Worm (Caenorhabditis elegans) whole organism, L4 larva: ENCODE results near the gene Y73B3B.1.
"Not testable (repeated sequence)": the region's sequence is repeated elsewhere in the genome, so short reads cannot be mapped to it uniquely, and the experiment has no call there.

Experiments used
- D1046.2 ChIP-seq: fragments of 200-800 bp; sonication (Bioruptor generic); IDR thresholded peaks from 2 replicates; pipeline ENCODE4 v1.3.6; 2022; ENCODE audit warnings: missing genetic modification characterization, missing compliant biosample characterization
- F37D6.2 ChIP-seq: sonication (generic microtip); optimal IDR thresholded peaks from 2 replicates; lab custom pipeline; 2016; ENCODE audit warnings: mild to moderate bottlenecking, missing genetic modification characterization, missing compliant biosample characterization
- Y105C5A.15 ChIP-seq: fragments of 200-800 bp; sonication (Bioruptor generic); IDR thresholded peaks from 2 replicates; pipeline ENCODE4 v1.3.6; 2022; ENCODE audit warnings: missing genetic modification characterization, missing compliant biosample characterization
- Y75B8A.6 ChIP-seq: fragments of 200-800 bp; sonication (Bioruptor generic); IDR thresholded peaks from 2 replicates; pipeline ENCODE4 v1.3.6; 2022; ENCODE audit warnings: missing genetic modification reagents, missing genetic modification characterization, missing compliant biosample characterization
- ama-1 ChIP-seq: fragments of 150-350 bp; optimal IDR thresholded peaks from 2 replicates; lab custom pipeline; 2014; ENCODE audit warnings: inconsistent platforms, mixed read lengths
- ceh-44 ChIP-seq: fragments of 200-800 bp; sonication (Bioruptor generic); IDR thresholded peaks from 2 replicates; pipeline ENCODE4 v1.3.6; 2022; ENCODE audit warnings: missing genetic modification reagents, missing genetic modification characterization, missing compliant biosample characterization
- ces-1 ChIP-seq: fragments of 150-350 bp; sonication (generic microtip); optimal IDR thresholded peaks from 4 replicates; lab custom pipeline; 2014; ENCODE audit warnings: missing biosample characterization, missing genetic modification reagents, missing genetic modification characterization
- cey-2 ChIP-seq: sonication (generic microtip); optimal IDR thresholded peaks from 3 replicates; lab custom pipeline; 2017; ENCODE audit warnings: missing genetic modification characterization, mild to moderate bottlenecking, missing compliant biosample characterization, antibody characterized with exemption, borderline replicate concordance; ENCODE audit not compliant: insufficient read depth
- dmd-6 ChIP-seq: fragments of 200-800 bp; sonication (Bioruptor generic); IDR thresholded peaks from 2 replicates; pipeline ENCODE4 v1.3.6; 2022; ENCODE audit warnings: missing genetic modification reagents, missing genetic modification characterization, missing compliant biosample characterization
- egl-43 ChIP-seq: fragments of 200-800 bp; sonication (Bioruptor generic); IDR thresholded peaks from 2 replicates; pipeline ENCODE4 v1.3.6; 2022; ENCODE audit warnings: missing genetic modification reagents, missing genetic modification characterization, missing compliant biosample characterization
- fkh-10 ChIP-seq: fragments of 150-350 bp; optimal IDR thresholded peaks from 2 replicates; lab custom pipeline; 2014; ENCODE audit warnings: missing biosample characterization, missing genetic modification reagents, missing genetic modification characterization
- gei-8 ChIP-seq: fragments of 200-800 bp; sonication (Bioruptor generic); optimal IDR thresholded peaks from 2 replicates; lab custom pipeline; 2018; ENCODE audit warnings: mild to moderate bottlenecking, missing genetic modification characterization, missing compliant biosample characterization
- lim-7 ChIP-seq: fragments of 200-800 bp; sonication (Bioruptor generic); IDR thresholded peaks from 2 replicates; pipeline ENCODE4 v1.3.6; 2022; ENCODE audit warnings: missing genetic modification characterization, missing compliant biosample characterization
- lin-1 ChIP-seq: fragments of 200-800 bp; sonication (Bioruptor generic); IDR thresholded peaks from 2 replicates; pipeline ENCODE4 v1.3.6; 2022; ENCODE audit warnings: missing genetic modification reagents, missing genetic modification characterization, missing compliant biosample characterization
- lin-38 ChIP-seq: fragments of 200-800 bp; sonication (Bioruptor generic); IDR thresholded peaks from 2 replicates; pipeline ENCODE4 v1.3.6; 2022; ENCODE audit warnings: missing genetic modification reagents, missing genetic modification characterization, missing compliant biosample characterization
- lsy-2 ChIP-seq, 2 experiments: fragments of 150-350 bp in 1 of 2; sonication (generic microtip) in 1 of 2; optimal IDR thresholded peaks; 2 replicates each; lab custom pipeline; 2014 to 2017; ENCODE audit warnings: missing biosample characterization in 2 of 2, missing genetic modification characterization in 2 of 2
- madf-9 ChIP-seq: fragments of 200-800 bp; sonication (Bioruptor generic); conservative IDR thresholded peaks from 2 replicates; pipeline ENCODE4 v1.3.6; 2022; ENCODE audit warnings: missing genetic modification reagents, missing genetic modification characterization, missing compliant biosample characterization
- mdl-1 ChIP-seq, 2 experiments: fragments of 150-350 bp in 1 of 2; sonication (generic microtip) in 1 of 2; optimal IDR thresholded peaks; 2 replicates each; lab custom pipeline; 2014 to 2017; ENCODE audit warnings: missing biosample characterization in 2 of 2, missing genetic modification characterization in 2 of 2
- mep-1 ChIP-seq: fragments of 150-350 bp; sonication (generic microtip); optimal IDR thresholded peaks from 3 replicates; lab custom pipeline; 2014; ENCODE audit warnings: missing biosample characterization, missing genetic modification characterization
- nhr-11 ChIP-seq: fragments of 150-350 bp; optimal IDR thresholded peaks from 2 replicates; lab custom pipeline; 2014; ENCODE audit warnings: missing biosample characterization, missing genetic modification characterization
- nhr-111 ChIP-seq: fragments of 200-800 bp; sonication (Bioruptor generic); optimal IDR thresholded peaks from 2 replicates; lab custom pipeline; 2018; ENCODE audit warnings: mild to moderate bottlenecking, missing genetic modification characterization, missing compliant biosample characterization
- nhr-237 ChIP-seq: sonication (generic microtip); optimal IDR thresholded peaks from 2 replicates; lab custom pipeline; 2017; ENCODE audit warnings: missing biosample characterization, missing genetic modification characterization
- nhr-28 ChIP-seq: fragments of 150-350 bp; optimal IDR thresholded peaks from 2 replicates; lab custom pipeline; 2014; ENCODE audit warnings: missing biosample characterization, missing genetic modification characterization
- nhr-76 ChIP-seq: fragments of 150-350 bp; optimal IDR thresholded peaks from 2 replicates; lab custom pipeline; 2014; ENCODE audit warnings: missing biosample characterization, missing genetic modification characterization
- rbr-2 ChIP-seq: sonication (generic microtip); optimal IDR thresholded peaks from 2 replicates; lab custom pipeline; 2016; ENCODE audit warnings: missing genotype, missing genetic modification characterization, missing compliant biosample characterization
- set-16 ChIP-seq: fragments of 200-800 bp; sonication (Bioruptor generic); IDR thresholded peaks from 2 replicates; pipeline ENCODE4 v1.3.6; 2022; ENCODE audit warnings: missing genetic modification reagents, missing genetic modification characterization, missing compliant biosample characterization
- unc-62 ChIP-seq, 3 experiments: fragments of 150-350 bp in 1 of 3; sonication (generic microtip); optimal IDR thresholded peaks in 2 of 3; peaks in 1 of 3; 1 replicate in 1 of 3; 2 replicates in 2 of 3; lab custom pipeline; 2014 to 2017; ENCODE audit warnings: missing biosample characterization in 3 of 3, missing genetic modification characterization in 3 of 3, missing genetic modification reagents in 3 of 3, missing genotype in 1 of 3
- zfp-2 ChIP-seq: sonication (generic microtip); optimal IDR thresholded peaks from 2 replicates; lab custom pipeline; 2016; ENCODE audit warnings: mild to moderate bottlenecking, missing genetic modification characterization, missing compliant biosample characterization
- ztf-11 ChIP-seq: fragments of 150-350 bp; optimal IDR thresholded peaks from 2 replicates; lab custom pipeline; 2014; ENCODE audit warnings: missing biosample characterization, missing genetic modification characterization

Gene Y73B3B.1

DNA sequence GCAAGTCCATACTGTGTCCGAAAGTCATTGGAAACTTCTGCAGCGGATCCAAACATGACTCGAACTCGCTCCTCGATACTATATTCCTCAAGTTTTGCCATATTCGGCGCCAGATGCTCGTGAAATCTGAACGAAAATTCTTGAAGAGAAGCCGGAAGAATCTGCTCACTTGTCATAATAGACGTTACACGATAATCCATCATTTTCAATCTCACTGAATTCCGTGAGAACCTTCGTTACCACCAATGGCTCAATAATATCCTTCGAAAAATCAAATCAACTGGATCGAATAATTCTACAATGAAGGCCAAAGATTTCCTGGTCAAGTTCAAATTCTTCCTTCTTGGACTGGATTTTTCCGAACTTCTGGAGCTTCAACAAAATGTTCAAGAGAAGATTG lies at the start of gene Y73B3B.1:
Gene Y73B3B.1, minus strand, starts transcription at position 101 of the 400 bp plus-strand sequence.
- TF ChIP-seq ceh-44 (GFP tag; lab: Robert Waterston, UW); mep-1 (tag; lab: Kevin White, UChicago); nhr-76 (tag; lab: Kevin White, UChicago): not testable (repeated sequence)
- TF ChIP-seq, all 104 proteins: peak for 0; not testable (repeated sequence) for 104

DNA sequence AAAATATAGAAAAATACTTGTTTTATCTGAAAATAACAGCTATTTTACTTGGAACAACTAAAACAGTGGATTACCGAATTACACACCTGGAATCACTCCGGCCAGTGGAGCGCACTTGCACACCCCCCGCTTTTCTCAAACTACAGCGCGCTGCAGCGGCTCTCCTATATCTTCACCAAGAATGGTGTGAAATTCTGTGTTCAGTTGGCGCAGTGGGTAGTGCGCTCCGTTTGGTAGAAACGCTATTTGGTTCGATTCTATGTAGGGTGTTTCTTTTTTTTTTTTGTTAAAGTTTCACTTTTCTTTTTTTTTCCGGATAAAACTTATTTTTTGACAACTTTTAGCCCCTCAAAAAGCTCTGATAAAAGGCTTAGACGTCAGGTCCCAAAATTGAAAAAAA lies 47.5 kb upstream of the Y73B3B.1 start:
- TF ChIP-seq D1046.2 (peak; percentile 56; the same call in 1 of the 2 replicates), madf-9 (GFP tag; lab: Robert Waterston, UW) (0 out of 2 replicates have a peak, but pooled peaks have one; percentile 23), egl-43 (0 out of 2 replicates have a peak, but pooled peaks have one; percentile 25), lim-7 (GFP tag; lab: Robert Waterston, UW) (peak; percentile 64; the same call in 1 of the 2 replicates), lin-38 (GFP tag; lab: Robert Waterston, UW) (peak; percentile 75; the same call in 1 of the 2 replicates)

DNA sequence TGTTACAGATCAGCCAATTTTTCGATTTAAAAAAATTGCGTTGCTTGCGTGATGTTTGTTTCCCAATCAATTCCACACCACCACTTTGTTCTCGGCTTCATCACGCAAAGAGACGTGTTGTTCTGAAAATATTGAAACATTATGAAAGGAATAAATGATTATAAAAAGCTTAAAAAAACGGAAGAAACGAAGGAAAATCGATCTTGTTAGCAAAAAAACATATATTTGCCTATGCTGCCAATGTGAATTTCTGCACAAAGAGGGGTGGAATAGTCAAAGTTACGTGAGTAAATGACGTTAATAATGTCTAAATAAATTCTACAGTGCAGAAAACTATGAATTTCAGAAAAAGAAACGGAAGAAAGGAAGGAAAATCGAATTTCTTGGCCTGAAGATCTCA lies 28.0 kb upstream of the Y73B3B.1 start, which contains the start of gene AC8.10:
Gene AC8.10, minus strand, starts transcription at position 101 of the 400 bp plus-strand sequence.
- TF ChIP-seq lin-1; lsy-2 (tag; optimal IDR thresholded peaks at IDR 0.05; lab: Kevin White, UChicago); nhr-111 (GFP tag; lab: Kevin White, UChicago): not testable (repeated sequence)

DNA sequence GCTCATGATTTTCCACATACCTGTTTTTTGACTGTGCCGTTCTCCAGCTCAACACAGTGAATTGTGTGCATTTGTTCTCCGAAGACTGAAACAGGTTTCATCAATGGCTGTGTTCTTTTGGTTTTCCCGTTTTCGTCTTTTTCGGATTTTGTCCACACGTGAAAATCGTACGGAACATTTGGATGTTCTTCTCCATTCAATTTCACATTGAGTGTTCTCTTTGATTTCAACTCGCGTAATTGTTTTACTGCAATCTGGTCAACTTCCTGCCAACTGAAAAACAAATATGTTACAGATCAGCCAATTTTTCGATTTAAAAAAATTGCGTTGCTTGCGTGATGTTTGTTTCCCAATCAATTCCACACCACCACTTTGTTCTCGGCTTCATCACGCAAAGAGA lies 18.3 kb upstream of the Y73B3B.1 start, which contains the start of gene AC8.3:
Gene AC8.3, minus strand, starts transcription at position 101 of the 400 bp plus-strand sequence.
- not testable (repeated sequence) for TF ChIP-seq ces-1 (GFP tag; lab: Kevin White, UChicago); dmd-6 (GFP tag; lab: Robert Waterston, UW); cey-2 (tag; lab: Kevin White, UChicago)

DNA sequence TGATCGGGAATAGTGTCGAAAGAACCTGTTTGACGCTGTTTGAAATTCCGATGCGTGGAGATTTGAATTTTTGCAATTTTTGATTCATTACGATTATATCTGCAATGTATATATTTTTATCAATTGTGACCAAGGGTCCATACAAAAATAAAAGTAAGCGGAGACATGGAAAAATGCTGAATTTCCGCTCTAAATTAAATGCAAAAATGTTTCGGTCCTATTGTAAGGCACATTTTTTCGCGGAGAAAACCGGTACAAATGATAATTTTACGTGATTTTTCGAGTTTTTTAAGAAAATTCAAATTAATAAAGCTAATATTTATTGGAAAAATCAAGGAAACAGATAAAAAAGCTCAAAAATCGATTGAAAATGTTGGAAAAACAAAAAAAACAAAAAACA lies 4.4 kb upstream of the Y73B3B.1 start, which contains the start of gene set-28:
Gene set-28, minus strand, starts transcription at position 101 of the 400 bp plus-strand sequence.
- TF ChIP-seq nhr-11 (tag; lab: Kevin White, UChicago); egl-43; F37D6.2 (tag; lab: Kevin White, UChicago): not testable (repeated sequence)

DNA sequence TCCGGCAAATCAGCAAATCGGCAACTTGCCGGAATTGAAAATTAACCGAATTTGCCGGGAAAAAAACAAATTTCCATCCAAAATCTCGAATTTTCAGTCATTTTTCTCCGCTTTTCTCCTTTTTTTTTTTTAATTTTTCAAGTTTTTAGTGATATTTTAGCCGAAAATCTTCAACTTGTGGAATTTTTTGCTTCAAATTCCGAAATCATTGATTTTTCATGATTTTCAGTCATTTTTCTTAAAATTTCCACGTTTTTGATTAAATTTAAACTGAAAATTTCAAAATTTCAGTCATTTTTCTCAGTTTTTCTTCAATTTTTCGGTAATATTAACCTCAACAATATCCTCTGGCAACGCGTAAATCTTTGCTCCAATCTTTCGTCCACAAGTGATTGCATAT lies 1.3 kb downstream of the Y73B3B.1 start, which contains the start of gene Y73B3B.3:
Gene Y73B3B.3, plus strand, starts transcription at position 301 of the 400 bp plus-strand sequence.
- peak in 1 of 2 experiments; percentile 5 for TF ChIP-seq unc-62 (GFP tag; optimal IDR thresholded peaks at IDR 0.05 in 1 of 2; lab: Kevin White, UChicago)
- TF ChIP-seq unc-62 (tag; optimal IDR thresholded peaks at IDR 0.05; lab: Kevin White, UChicago) = not testable (repeated sequence)

DNA sequence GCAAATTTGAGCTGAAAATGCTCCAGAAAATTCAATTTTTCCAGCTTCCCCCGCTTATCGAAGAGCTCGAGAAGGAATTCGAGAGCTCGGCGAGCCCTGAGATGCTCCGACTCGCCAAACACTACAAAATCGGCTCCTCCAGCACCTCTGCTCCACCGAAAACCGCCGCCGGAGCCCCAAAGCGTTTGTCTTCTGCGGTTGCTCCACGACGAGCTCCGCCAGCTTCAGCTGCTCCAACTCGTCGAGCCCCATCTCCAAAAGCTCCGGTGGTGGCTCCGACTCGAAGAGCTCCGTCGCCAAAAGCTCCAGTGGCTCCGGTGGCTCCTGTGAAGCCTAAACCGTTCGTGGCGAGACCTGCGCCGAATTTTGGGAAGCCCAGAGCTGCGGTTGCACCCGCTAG lies 14.6 kb downstream of the Y73B3B.1 start:
- TF ChIP-seq mdl-1 (tag; optimal IDR thresholded peaks at IDR 0.05; lab: Kevin White, UChicago) (no peak), set-16 (GFP tag; lab: Robert Waterston, UW) (peak; percentile 95)

DNA sequence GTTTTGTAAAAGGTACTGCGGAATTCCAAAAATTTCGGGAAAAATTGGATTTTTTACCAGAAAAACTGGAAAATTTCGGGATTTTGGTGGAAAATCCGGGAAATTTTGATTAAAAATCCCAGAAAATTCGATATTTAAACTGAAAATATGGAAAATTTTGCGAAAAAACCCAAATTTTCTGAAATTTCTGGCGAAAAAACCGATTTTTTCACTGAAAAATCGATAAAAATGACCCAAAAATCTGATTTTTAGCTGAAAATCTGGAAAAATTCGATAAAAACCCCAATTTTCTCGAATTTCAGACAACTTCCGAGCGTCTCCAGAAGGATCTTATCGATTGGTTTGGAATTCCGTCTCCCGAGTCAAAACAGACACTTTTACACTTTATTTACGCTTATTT lies 18.5 kb downstream of the Y73B3B.1 start, which contains the start of gene T08D2.8:
Gene T08D2.8, plus strand, starts transcription at position 301 of the 400 bp plus-strand sequence.
- TF ChIP-seq rbr-2 (tag; lab: Kevin White, UChicago) = no peak
- TF ChIP-seq fkh-10 (GFP tag; lab: Kevin White, UChicago) = no peak
- no peak for TF ChIP-seq ztf-11 (tag; lab: Kevin White, UChicago)
- TF ChIP-seq zfp-2 (tag; lab: Kevin White, UChicago) = no peak
- TF ChIP-seq Y105C5A.15 (GFP tag; lab: Robert Waterston, UW) = no peak
- TF ChIP-seq ama-1 = no peak
- TF ChIP-seq nhr-28 (tag; lab: Kevin White, UChicago) = no peak
- no peak for TF ChIP-seq nhr-237 (tag; lab: Kevin White, UChicago)
- no peak for TF ChIP-seq Y75B8A.6 (GFP tag; lab: Robert Waterston, UW)
- TF ChIP-seq lim-7 (GFP tag; lab: Robert Waterston, UW) = no peak
- TF ChIP-seq gei-8 (GFP tag; lab: Kevin White, UChicago) = no peak
- TF ChIP-seq, all 104 proteins: peak for 0
